Worm (Caenorhabditis elegans) whole organism, L1 larva: Measurements from ENCODE around the gene C03C10.2.
A peak's percentile ranks its signal among the peaks of the same experiment; 100 is the strongest.

Experiments used
- C04F5.9 ChIP-seq: sonication (generic microtip); optimal IDR thresholded peaks from 2 replicates; lab custom pipeline; 2016; ENCODE audit warnings: missing genetic modification characterization, missing compliant biosample characterization
- C16A3.4 ChIP-seq: fragments of 150-350 bp; optimal IDR thresholded peaks from 2 replicates; lab custom pipeline; 2014; ENCODE audit warnings: missing biosample characterization, missing genetic modification characterization
- F16B12.6 ChIP-seq: fragments of 150-350 bp; optimal IDR thresholded peaks from 2 replicates; lab custom pipeline; 2014; ENCODE audit warnings: missing biosample characterization, missing genetic modification characterization
- Y116A8C.19 ChIP-seq: sonication (generic microtip); optimal IDR thresholded peaks from 2 replicates; lab custom pipeline; 2016; ENCODE audit warnings: missing compliant biosample characterization, missing genetic modification characterization, borderline replicate concordance
- aly-2 ChIP-seq: fragments of 150-350 bp; optimal IDR thresholded peaks from 2 replicates; lab custom pipeline; 2014; ENCODE audit warnings: missing biosample characterization, missing genetic modification characterization
- ama-1 ChIP-seq: fragments of 150-350 bp; optimal IDR thresholded peaks from 2 replicates; lab custom pipeline; 2014
- blmp-1 ChIP-seq: fragments of 150-350 bp; optimal IDR thresholded peaks from 2 replicates; lab custom pipeline; 2014; ENCODE audit warnings: missing biosample characterization, missing genetic modification characterization
- ceh-88 ChIP-seq: fragments of 200-800 bp; sonication (Bioruptor generic); IDR thresholded peaks from 2 replicates; pipeline ENCODE4 v1.3.6; 2022; ENCODE audit warnings: missing genetic modification characterization, missing compliant biosample characterization
- dpl-1 ChIP-seq, 3 experiments: fragments of 150-350 bp in 2 of 3; sonication (generic microtip) in 1 of 3; optimal IDR thresholded peaks; 2 replicates each; lab custom pipeline; 2014 to 2017; ENCODE audit warnings: missing biosample characterization in 3 of 3, missing genetic modification characterization in 3 of 3, missing genetic modification reagents in 3 of 3
- efl-1 ChIP-seq, 4 experiments: fragments of 150-350 bp; optimal IDR thresholded peaks in 3 of 4; peaks in 1 of 4; 1 replicate in 1 of 4; 2 replicates in 3 of 4; lab custom pipeline; 2014; ENCODE audit warnings: missing biosample characterization in 2 of 4, missing genetic modification characterization in 2 of 4, missing genetic modification reagents in 2 of 4
- egl-27 ChIP-seq, 2 experiments: fragments of 150-350 bp in 1 of 2; sonication (generic microtip); optimal IDR thresholded peaks; 3 replicates each; lab custom pipeline; 2017 to 2018; ENCODE audit warnings: missing biosample characterization in 2 of 2, missing genetic modification characterization in 2 of 2, missing genetic modification reagents in 2 of 2
- elt-2 ChIP-seq: sonication (generic microtip); optimal IDR thresholded peaks from 2 replicates; lab custom pipeline; 2016; ENCODE audit warnings: missing genetic modification characterization, mild to moderate bottlenecking, inconsistent platforms, missing compliant biosample characterization, missing genetic modification reagents
- elt-3 ChIP-seq, 6 experiments: fragments of 150-350 bp in 1 of 6; sonication (generic microtip); optimal IDR thresholded peaks; 2 replicates each; lab custom pipeline; 2017 to 2018; ENCODE audit warnings: missing biosample characterization in 6 of 6, missing genetic modification characterization in 6 of 6, inconsistent platforms in 1 of 6
- ets-5 ChIP-seq: fragments of 200-800 bp; sonication (Bioruptor generic); IDR thresholded peaks from 2 replicates; pipeline ENCODE4 v1.3.6; 2022; ENCODE audit warnings: missing genetic modification characterization, missing compliant biosample characterization
- grh-1 ChIP-seq: fragments of 200-800 bp; sonication (Bioruptor generic); IDR thresholded peaks from 2 replicates; pipeline ENCODE4 v1.3.6; 2022; ENCODE audit warnings: missing genetic modification reagents, missing genetic modification characterization, missing compliant biosample characterization
- hlh-4 ChIP-seq: sonication (generic microtip); optimal IDR thresholded peaks from 2 replicates; lab custom pipeline; 2016; ENCODE audit warnings: mild to moderate bottlenecking, missing genetic modification characterization, missing compliant biosample characterization
- jun-1 ChIP-seq: fragments of 150-350 bp; optimal IDR thresholded peaks from 2 replicates; lab custom pipeline; 2014; ENCODE audit warnings: missing biosample characterization, missing genetic modification reagents, missing genetic modification characterization
- lin-14 ChIP-seq: fragments of 200-800 bp; sonication (Bioruptor generic); optimal IDR thresholded peaks from 2 replicates; lab custom pipeline; 2018; ENCODE audit warnings: mild to moderate bottlenecking, missing genetic modification characterization, moderate library complexity, missing compliant biosample characterization
- lin-15B ChIP-seq: fragments of 150-350 bp; sonication (generic microtip); optimal IDR thresholded peaks from 3 replicates; lab custom pipeline; 2014; ENCODE audit warnings: missing biosample characterization, missing genetic modification characterization
- lin-35 ChIP-seq, 2 experiments: fragments of 150-350 bp; optimal IDR thresholded peaks; 2 replicates each; lab custom pipeline; 2014; ENCODE audit warnings: missing biosample characterization in 2 of 2, missing genetic modification characterization in 2 of 2, missing genetic modification reagents in 2 of 2
- lin-39 ChIP-seq: fragments of 150-350 bp; optimal IDR thresholded peaks from 2 replicates; lab custom pipeline; 2014; ENCODE audit warnings: missing biosample characterization, missing genetic modification reagents, missing genetic modification characterization
- mab-9 ChIP-seq: fragments of 200-800 bp; sonication (Bioruptor generic); IDR thresholded peaks from 2 replicates; pipeline ENCODE4 v1.3.6; 2022; ENCODE audit warnings: missing genetic modification reagents, missing genetic modification characterization, missing compliant biosample characterization
- nhr-20 ChIP-seq: sonication (generic microtip); optimal IDR thresholded peaks from 2 replicates; lab custom pipeline; 2016; ENCODE audit warnings: mild to moderate bottlenecking, missing genetic modification characterization, missing compliant biosample characterization
- nhr-28 ChIP-seq: fragments of 150-350 bp; optimal IDR thresholded peaks from 2 replicates; lab custom pipeline; 2014; ENCODE audit warnings: missing biosample characterization, missing genetic modification characterization
- nhr-47 ChIP-seq: sonication (generic microtip); optimal IDR thresholded peaks from 2 replicates; lab custom pipeline; 2016; ENCODE audit warnings: mild to moderate bottlenecking, missing genetic modification characterization, moderate library complexity, missing compliant biosample characterization
- nhr-84 ChIP-seq: sonication (generic microtip); optimal IDR thresholded peaks from 2 replicates; lab custom pipeline; 2017; ENCODE audit warnings: missing biosample characterization, missing genetic modification characterization
- nhr-85 ChIP-seq: sonication (generic microtip); peaks from one replicate; lab custom pipeline; 2016; ENCODE audit warnings: missing genetic modification characterization, inconsistent platforms, missing compliant biosample characterization
- nhr-90 ChIP-seq: sonication (generic microtip); optimal IDR thresholded peaks from 2 replicates; lab custom pipeline; 2016; ENCODE audit warnings: mild to moderate bottlenecking, missing genetic modification characterization, missing compliant biosample characterization; ENCODE audit not compliant: poor library complexity
- pax-3 ChIP-seq: fragments of 200-800 bp; sonication (Bioruptor generic); optimal IDR thresholded peaks from 2 replicates; lab custom pipeline; 2018; ENCODE audit warnings: mild to moderate bottlenecking, missing genetic modification characterization, moderate library complexity, missing compliant biosample characterization
- skn-1 ChIP-seq: fragments of 150-350 bp; optimal IDR thresholded peaks from 2 replicates; lab custom pipeline; 2014; ENCODE audit warnings: missing biosample characterization, missing genetic modification characterization
- snu-23 ChIP-seq: sonication (generic microtip); optimal IDR thresholded peaks from 2 replicates; lab custom pipeline; 2016; ENCODE audit warnings: missing genetic modification characterization, missing compliant biosample characterization
- swsn-7 ChIP-seq: sonication (generic microtip); optimal IDR thresholded peaks from 2 replicates; lab custom pipeline; 2016; ENCODE audit warnings: missing genetic modification characterization, missing compliant biosample characterization
- tbx-2 ChIP-seq: sonication (generic microtip); optimal IDR thresholded peaks from 2 replicates; lab custom pipeline; 2016; ENCODE audit warnings: missing genetic modification characterization, missing compliant biosample characterization
- tlp-1 ChIP-seq: fragments of 150-350 bp; optimal IDR thresholded peaks from 2 replicates; lab custom pipeline; 2014; ENCODE audit warnings: missing biosample characterization, missing genetic modification characterization
- unc-62 ChIP-seq: fragments of 150-350 bp; optimal IDR thresholded peaks from 2 replicates; lab custom pipeline; 2014; ENCODE audit warnings: missing biosample characterization, missing genetic modification reagents, missing genetic modification characterization
- zip-4 ChIP-seq: fragments of 200-800 bp; sonication (Bioruptor generic); optimal IDR thresholded peaks from 2 replicates; lab custom pipeline; 2018; ENCODE audit warnings: mild to moderate bottlenecking, missing genetic modification characterization, moderate library complexity, missing compliant biosample characterization
- ztf-4 ChIP-seq: fragments of 150-350 bp; optimal IDR thresholded peaks from 2 replicates; lab custom pipeline; 2014; ENCODE audit warnings: missing biosample characterization, missing genetic modification characterization

C03C10.2 gene

DNA sequence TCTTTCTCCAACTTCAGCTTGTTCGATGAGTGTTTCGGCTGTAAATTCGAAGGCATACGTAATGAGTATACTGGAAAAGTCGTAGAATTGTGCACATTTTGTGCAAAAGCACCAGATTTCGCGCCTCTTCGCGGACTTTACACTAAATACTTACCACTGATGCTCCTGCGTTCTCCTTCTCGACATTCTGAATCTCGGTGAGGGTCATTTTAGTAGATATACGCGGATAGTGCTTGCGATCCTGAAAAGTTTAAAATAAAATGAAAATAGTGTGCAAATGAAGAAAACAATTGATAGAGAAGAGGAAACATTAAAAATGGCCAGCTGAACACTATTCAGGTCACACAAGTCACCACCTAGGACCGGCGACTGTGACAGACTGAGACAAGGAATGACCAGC is 3.8 kb downstream of the C03C10.2 start, which contains the start of gene rnr-2 (continued):
- no peak for TF ChIP-seq skn-1 (tag; lab: Kevin White, UChicago)
- TF ChIP-seq grh-1: no peak
- TF ChIP-seq ets-5 (GFP tag; lab: Robert Waterston, UW): no peak

DNA sequence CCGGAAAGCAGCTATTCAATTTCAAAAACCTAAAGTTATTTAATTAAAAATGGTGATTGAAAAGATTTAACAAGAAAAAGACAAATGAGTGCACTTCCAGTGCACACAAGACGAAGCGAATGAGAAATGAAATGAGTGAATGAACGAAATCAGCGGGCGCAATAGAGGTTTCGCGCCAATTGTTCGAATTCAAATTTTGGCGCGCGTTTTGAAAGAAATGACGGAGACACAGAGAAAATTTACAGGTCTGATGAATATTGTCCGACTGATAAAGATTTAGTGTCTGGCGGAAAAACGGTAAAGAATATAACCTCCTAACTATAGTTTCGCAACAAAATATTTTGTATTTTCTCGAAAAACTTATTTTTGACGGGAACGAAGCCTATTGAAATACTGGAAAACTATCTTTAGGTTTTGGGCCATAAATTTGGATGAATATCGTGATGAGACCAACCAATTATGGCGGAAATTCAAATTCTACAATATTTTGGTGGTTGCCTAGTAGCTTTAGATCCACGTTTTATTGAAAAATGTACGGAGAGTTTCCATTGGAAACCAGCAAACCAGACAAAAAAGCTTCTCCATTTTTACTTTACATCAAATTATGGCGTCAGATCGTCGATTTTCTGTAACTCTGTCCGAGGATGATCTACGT is 4.7 kb downstream of the C03C10.2 start, which contains the start of gene C03C10.7:
Gene C03C10.7, plus strand, starts transcription at position 605 of the 655 bp plus-strand sequence.
- TF ChIP-seq lin-14 (no peak), dpl-1 (GFP tag; optimal IDR thresholded peaks at IDR 0.05; lab: Kevin White, UChicago) (peak; percentile 64 to 72 (median 65)), efl-1 (optimal IDR thresholded peaks at IDR 0.05; lab: Kevin White, UChicago) (peak in 1 of 2 experiments; percentile 53), efl-1 (GFP tag; optimal IDR thresholded peaks at IDR 0.05 in 1 of 2; lab: Kevin White, UChicago) (peak; percentile 68 to 96), blmp-1 (tag; lab: Kevin White, UChicago) (peak; percentile 8), elt-2 (no peak), lin-35 (GFP tag; optimal IDR thresholded peaks at IDR 0.05; lab: Kevin White, UChicago) (peak; percentile 11 to 42), elt-3 (tag; optimal IDR thresholded peaks at IDR 0.05; lab: Kevin White, UChicago) (peak in 1 of 6 experiments; percentile 4), Y116A8C.19 (no peak)

ce11 chrIII:4096370-4096842 is 5.5 kb downstream of the C03C10.2 start:
- TF ChIP-seq snu-23 (peak; percentile 22), ztf-4 (tag; lab: Kevin White, UChicago) (peak; percentile 4), nhr-85 (peak; percentile 72), nhr-47 (tag; lab: Kevin White, UChicago) (peak; percentile 6), ama-1 (no peak), ceh-88 (no peak), egl-27 (tag; optimal IDR thresholded peaks at IDR 0.05; lab: Kevin White, UChicago) (no peak), lin-35 (GFP tag; optimal IDR thresholded peaks at IDR 0.05; lab: Kevin White, UChicago) (peak in 1 of 2 experiments; percentile 22), jun-1 (tag; lab: Kevin White, UChicago) (no peak), F16B12.6 (tag; lab: Kevin White, UChicago) (peak; percentile 55), efl-1 (optimal IDR thresholded peaks at IDR 0.05; lab: Kevin White, UChicago) (peak in 1 of 2 experiments; percentile 44), efl-1 (GFP tag; optimal IDR thresholded peaks at IDR 0.05 in 1 of 2; lab: Kevin White, UChicago) (peak in 1 of 2 experiments; percentile 47)

DNA sequence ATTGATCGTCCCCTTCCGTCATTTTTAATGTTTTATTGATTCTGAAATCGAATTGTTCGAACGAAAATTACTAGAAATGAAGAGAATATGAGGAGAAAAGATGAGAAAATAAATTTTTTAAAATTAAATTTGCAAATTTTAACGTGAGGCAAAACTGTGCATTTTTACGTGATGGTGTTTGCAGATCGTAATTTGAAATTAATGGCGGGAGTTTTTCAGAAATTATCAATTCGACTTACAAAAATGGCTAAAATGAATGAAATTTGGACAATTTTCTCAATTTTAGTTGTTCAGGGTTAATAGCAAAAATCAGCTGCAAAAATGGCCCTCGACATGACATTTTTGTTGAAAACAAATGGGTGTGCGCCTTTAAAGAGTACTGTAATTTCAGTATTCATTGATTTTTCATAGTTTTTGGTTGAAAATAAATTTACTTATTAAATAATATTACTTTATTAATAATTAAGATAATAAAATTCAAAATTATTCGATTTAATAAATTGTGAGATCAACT is 7.3 kb downstream of the C03C10.2 start, which contains the start of gene rei-1:
Gene rei-1, minus strand, starts transcription at position 84 of the 514 bp plus-strand sequence.
- no peak for TF ChIP-seq nhr-84 (tag; lab: Kevin White, UChicago)
- TF ChIP-seq dpl-1 (GFP tag; optimal IDR thresholded peaks at IDR 0.05; lab: Kevin White, UChicago): peak in 1 of 3 experiments; percentile 5
- peak in 1 of 2 experiments; percentile 35 for TF ChIP-seq efl-1 (optimal IDR thresholded peaks at IDR 0.05; lab: Kevin White, UChicago)
- peak; percentile 2 to 71 for TF ChIP-seq efl-1 (GFP tag; optimal IDR thresholded peaks at IDR 0.05 in 1 of 2; lab: Kevin White, UChicago)
- TF ChIP-seq tbx-2: no peak
- no peak for TF ChIP-seq hlh-4 (tag; lab: Kevin White, UChicago)

- TF ChIP-seq nhr-20 (tag; lab: Kevin White, UChicago) (peak; percentile 15), nhr-90 (tag; lab: Kevin White, UChicago) (no peak), lin-15B (tag; lab: Kevin White, UChicago) (no peak), pax-3 (no peak), jun-1 (tag; lab: Kevin White, UChicago) (no peak), mab-9 (no peak), unc-62 (GFP tag; lab: Kevin White, UChicago) (no peak), C04F5.9 (no peak), C16A3.4 (tag; lab: Kevin White, UChicago) (no peak), nhr-85 (peak; percentile 42), lin-39 (no peak), zip-4 (GFP tag; lab: Kevin White, UChicago) (no peak), lin-14 (no peak), efl-1 (optimal IDR thresholded peaks at IDR 0.05; lab: Kevin White, UChicago) (no peak), efl-1 (GFP tag; optimal IDR thresholded peaks at IDR 0.05 in 1 of 2; lab: Kevin White, UChicago) (peak in 1 of 2 experiments; percentile 90), swsn-7 (no peak), nhr-28 (tag; lab: Kevin White, UChicago) (no peak), lin-35 (GFP tag; optimal IDR thresholded peaks at IDR 0.05; lab: Kevin White, UChicago) (no peak), aly-2 (no peak), tlp-1 (tag; lab: Kevin White, UChicago) (no peak)
These were observed 7.9 kb downstream of the C03C10.2 start for ce11 chrIII:4098751-4099150.
